Fruit fly (Drosophila melanogaster) whole organism, prepupa: ENCODE data around the gene mio.
A peak's percentile ranks its signal among the peaks of the same experiment; 100 is the strongest.

Source experiments
- CG11762 ChIP-seq: fragments of 200-800 bp; sonication (Bioruptor generic); optimal IDR thresholded peaks from 3 replicates; lab custom pipeline; 2016; ENCODE audit warnings: missing biosample characterization, missing genetic modification characterization; ENCODE audit not compliant: insufficient read depth
- CG15336 ChIP-seq: fragments of 200-800 bp; sonication (Bioruptor generic); IDR thresholded peaks from 2 replicates; pipeline ENCODE4 v1.3.6; 2022; ENCODE audit warnings: missing biosample characterization, missing genetic modification characterization
- CG3032 ChIP-seq: fragments of 200-800 bp; optimal IDR thresholded peaks from 2 replicates; lab custom pipeline; 2019; ENCODE audit warnings: missing biosample characterization, mild to moderate bottlenecking, missing genetic modification characterization, moderate library complexity
- CG31627 ChIP-seq: fragments of 200-800 bp; sonication (Bioruptor generic); optimal IDR thresholded peaks from 3 replicates; lab custom pipeline; 2016; ENCODE audit warnings: missing biosample characterization, missing genetic modification characterization
- CG4318 ChIP-seq: fragments of 200-800 bp; sonication (Bioruptor generic); optimal IDR thresholded peaks from 3 replicates; lab custom pipeline; 2017; ENCODE audit warnings: missing biosample characterization, mild to moderate bottlenecking, missing genetic modification characterization
- CG6276 ChIP-seq: fragments of 200-800 bp; sonication (Bioruptor generic); optimal IDR thresholded peaks from 2 replicates; lab custom pipeline; 2017; ENCODE audit warnings: missing biosample characterization, mild to moderate bottlenecking, missing genetic modification characterization
- CG8119 ChIP-seq: fragments of 200-800 bp; sonication (Bioruptor generic); IDR thresholded peaks from 3 replicates; pipeline ENCODE4 v1.3.6; 2022; ENCODE audit warnings: missing biosample characterization, missing genetic modification characterization
- Eip78C ChIP-seq: fragments of 200-800 bp; sonication (Bioruptor generic); peaks from one replicate; lab custom pipeline; 2016; ENCODE audit warnings: missing biosample characterization, missing genetic modification characterization
- dsx ChIP-seq: fragments of 200-800 bp; optimal IDR thresholded peaks from 3 replicates; lab custom pipeline; 2019; ENCODE audit warnings: missing biosample characterization, mild to moderate bottlenecking, missing genetic modification characterization, moderate library complexity; ENCODE audit not compliant: poor library complexity, severe bottlenecking
- vri ChIP-seq: fragments of 200-800 bp; sonication (Bioruptor generic); optimal IDR thresholded peaks from 3 replicates; lab custom pipeline; 2016; ENCODE audit warnings: missing biosample characterization, mild to moderate bottlenecking, missing genetic modification characterization

DNA sequence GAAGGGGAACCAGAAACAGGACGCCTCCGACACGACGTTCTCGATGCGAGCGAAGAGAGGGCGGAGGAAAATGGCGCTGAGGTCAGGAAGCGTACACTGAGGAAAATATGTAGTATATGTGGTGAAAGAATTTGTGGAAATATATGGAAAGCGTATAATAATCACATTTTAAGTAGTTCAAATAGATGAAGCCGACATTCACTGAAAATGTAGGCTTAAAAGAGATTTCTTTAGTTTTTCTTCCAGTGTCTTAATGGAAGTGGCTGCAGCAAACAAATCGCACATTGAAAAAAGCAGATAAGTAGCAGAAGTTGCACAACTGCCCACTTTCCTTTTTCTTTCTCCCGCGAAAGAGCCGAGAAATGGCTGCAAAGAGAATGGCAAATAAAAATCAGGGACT, 32.5 kb downstream of the mio start:
- TF ChIP-seq dsx: no peak
- TF ChIP-seq CG11762: no peak
- TF ChIP-seq CG3032: no peak
- no peak for TF ChIP-seq CG4318 (GFP tag; lab: Kevin White, UChicago)
- no peak for TF ChIP-seq CG6276
- TF ChIP-seq vri: no peak
- TF ChIP-seq CG31627 (GFP tag; lab: Kevin White, UChicago): peak; percentile 14
- TF ChIP-seq CG8119: 0 out of 3 replicates have a peak, but pooled peaks have one; percentile 20
- peak; percentile 63 for TF ChIP-seq Eip78C (GFP tag; lab: Kevin White, UChicago)
- TF ChIP-seq CG15336: no peak
